Worm (Caenorhabditis elegans) whole organism, L4 larva: ENCODE results near the gene F35H12.1.

Experiments used
- D1046.2 ChIP-seq: fragments of 200-800 bp; sonication (Bioruptor generic); IDR thresholded peaks from 2 replicates; pipeline ENCODE4 v1.3.6; 2022; ENCODE audit warnings: missing genetic modification characterization, missing compliant biosample characterization
- F37D6.2 ChIP-seq: sonication (generic microtip); optimal IDR thresholded peaks from 2 replicates; lab custom pipeline; 2016; ENCODE audit warnings: mild to moderate bottlenecking, missing genetic modification characterization, missing compliant biosample characterization
- T26A8.4 ChIP-seq: fragments of 200-800 bp; sonication (Bioruptor generic); IDR thresholded peaks from 2 replicates; pipeline ENCODE4 v1.3.6; 2022; ENCODE audit warnings: missing genetic modification characterization, missing compliant biosample characterization
- Y105C5A.15 ChIP-seq: fragments of 200-800 bp; sonication (Bioruptor generic); IDR thresholded peaks from 2 replicates; pipeline ENCODE4 v1.3.6; 2022; ENCODE audit warnings: missing genetic modification characterization, missing compliant biosample characterization
- Y48G9A.11 ChIP-seq: fragments of 200-800 bp; sonication (Bioruptor generic); IDR thresholded peaks from 2 replicates; pipeline ENCODE4 v1.3.6; 2022; ENCODE audit warnings: missing genetic modification reagents, missing genetic modification characterization, missing compliant biosample characterization
- Y75B8A.6 ChIP-seq: fragments of 200-800 bp; sonication (Bioruptor generic); IDR thresholded peaks from 2 replicates; pipeline ENCODE4 v1.3.6; 2022; ENCODE audit warnings: missing genetic modification reagents, missing genetic modification characterization, missing compliant biosample characterization
- aly-2 ChIP-seq: sonication (generic microtip); optimal IDR thresholded peaks from 2 replicates; lab custom pipeline; 2018; ENCODE audit warnings: missing biosample characterization, missing genetic modification characterization
- attf-4 ChIP-seq: sonication (generic microtip); optimal IDR thresholded peaks from 3 replicates; lab custom pipeline; 2017; ENCODE audit warnings: missing biosample characterization, missing genetic modification characterization
- ceh-28 ChIP-seq: fragments of 150-350 bp; optimal IDR thresholded peaks from 2 replicates; lab custom pipeline; 2014; ENCODE audit warnings: missing biosample characterization, missing genetic modification reagents, missing genetic modification characterization
- ceh-32 ChIP-seq: sonication (generic microtip); optimal IDR thresholded peaks from 2 replicates; lab custom pipeline; 2016; ENCODE audit warnings: mild to moderate bottlenecking, missing genetic modification characterization, missing compliant biosample characterization; ENCODE audit not compliant: poor library complexity
- ceh-44 ChIP-seq: fragments of 200-800 bp; sonication (Bioruptor generic); IDR thresholded peaks from 2 replicates; pipeline ENCODE4 v1.3.6; 2022; ENCODE audit warnings: missing genetic modification reagents, missing genetic modification characterization, missing compliant biosample characterization
- cey-2 ChIP-seq: sonication (generic microtip); optimal IDR thresholded peaks from 3 replicates; lab custom pipeline; 2017; ENCODE audit warnings: missing genetic modification characterization, mild to moderate bottlenecking, missing compliant biosample characterization, antibody characterized with exemption, borderline replicate concordance; ENCODE audit not compliant: insufficient read depth
- ctbp-1 ChIP-seq: fragments of 200-800 bp; sonication (Bioruptor generic); IDR thresholded peaks from 2 replicates; pipeline ENCODE4 v1.3.6; 2022; ENCODE audit warnings: missing genetic modification reagents, missing genetic modification characterization, missing compliant biosample characterization
- daf-16 ChIP-seq, 3 experiments: sonication (generic microtip); optimal IDR thresholded peaks; 2 replicates each; lab custom pipeline; 2016 to 2017; ENCODE audit warnings: missing genetic modification characterization in 3 of 3, missing genetic modification reagents in 3 of 3, mild to moderate bottlenecking in 2 of 3, missing compliant biosample characterization in 2 of 3, missing biosample characterization in 1 of 3, moderate library complexity in 1 of 3
- daf-19 ChIP-seq: fragments of 200-800 bp; sonication (Bioruptor generic); conservative IDR thresholded peaks from 2 replicates; pipeline ENCODE4 v1.3.6; 2022; ENCODE audit warnings: missing genetic modification characterization, missing compliant biosample characterization
- dmd-6 ChIP-seq: fragments of 200-800 bp; sonication (Bioruptor generic); IDR thresholded peaks from 2 replicates; pipeline ENCODE4 v1.3.6; 2022; ENCODE audit warnings: missing genetic modification reagents, missing genetic modification characterization, missing compliant biosample characterization
- dmd-9 ChIP-seq: fragments of 200-800 bp; sonication (Bioruptor generic); IDR thresholded peaks from 2 replicates; pipeline ENCODE4 v1.3.6; 2022; ENCODE audit warnings: missing genetic modification reagents, missing genetic modification characterization, missing compliant biosample characterization
- duxl-1 ChIP-seq: sonication (generic microtip); optimal IDR thresholded peaks from 2 replicates; lab custom pipeline; 2016; ENCODE audit warnings: mild to moderate bottlenecking, missing genetic modification characterization, moderate library complexity, missing compliant biosample characterization; ENCODE audit not compliant: poor library complexity
- egl-43 ChIP-seq: fragments of 200-800 bp; sonication (Bioruptor generic); IDR thresholded peaks from 2 replicates; pipeline ENCODE4 v1.3.6; 2022; ENCODE audit warnings: missing genetic modification reagents, missing genetic modification characterization, missing compliant biosample characterization
- fos-1 ChIP-seq: fragments of 150-350 bp; optimal IDR thresholded peaks from 2 replicates; lab custom pipeline; 2014; ENCODE audit warnings: missing biosample characterization, missing genetic modification characterization
- gei-8 ChIP-seq: fragments of 200-800 bp; sonication (Bioruptor generic); optimal IDR thresholded peaks from 2 replicates; lab custom pipeline; 2018; ENCODE audit warnings: mild to moderate bottlenecking, missing genetic modification characterization, missing compliant biosample characterization
- hif-1 ChIP-seq, 2 experiments: sonication (generic microtip); optimal IDR thresholded peaks; 2 replicates each; lab custom pipeline; 2016 to 2017; ENCODE audit warnings: missing compliant biosample characterization in 2 of 2, missing genetic modification characterization in 2 of 2, missing genetic modification reagents in 2 of 2, missing genotype in 2 of 2, mild to moderate bottlenecking in 1 of 2
- hlh-30 ChIP-seq: sonication (generic microtip); optimal IDR thresholded peaks from 2 replicates; lab custom pipeline; 2017; ENCODE audit warnings: antibody characterized with exemption, mild to moderate bottlenecking, missing genetic modification characterization, missing compliant biosample characterization; ENCODE audit not compliant: insufficient read depth
- jun-1 ChIP-seq: fragments of 150-350 bp; optimal IDR thresholded peaks from 2 replicates; lab custom pipeline; 2014; ENCODE audit warnings: missing biosample characterization, missing genetic modification reagents, missing genetic modification characterization
- lin-13 ChIP-seq: fragments of 150-350 bp; optimal IDR thresholded peaks from 2 replicates; lab custom pipeline; 2014; ENCODE audit warnings: missing biosample characterization, missing genetic modification reagents, missing genetic modification characterization
- lin-15B ChIP-seq: fragments of 150-350 bp; sonication (generic microtip); optimal IDR thresholded peaks from 3 replicates; lab custom pipeline; 2014; ENCODE audit warnings: missing biosample characterization, missing genetic modification characterization
- lin-29 ChIP-seq: fragments of 200-800 bp; sonication (Bioruptor generic); IDR thresholded peaks from 2 replicates; pipeline ENCODE4 v1.3.6; 2022; ENCODE audit warnings: missing genetic modification reagents, missing genetic modification characterization, missing compliant biosample characterization
- lsy-2 ChIP-seq, 2 experiments: fragments of 150-350 bp in 1 of 2; sonication (generic microtip) in 1 of 2; optimal IDR thresholded peaks; 2 replicates each; lab custom pipeline; 2014 to 2017; ENCODE audit warnings: missing biosample characterization in 2 of 2, missing genetic modification characterization in 2 of 2
- mdl-1 ChIP-seq, 2 experiments: fragments of 150-350 bp in 1 of 2; sonication (generic microtip) in 1 of 2; optimal IDR thresholded peaks; 2 replicates each; lab custom pipeline; 2014 to 2017; ENCODE audit warnings: missing biosample characterization in 2 of 2, missing genetic modification characterization in 2 of 2
- mxl-3 ChIP-seq: fragments of 200-800 bp; sonication (Bioruptor generic); optimal IDR thresholded peaks from 2 replicates; lab custom pipeline; 2018; ENCODE audit warnings: mild to moderate bottlenecking, missing genetic modification characterization, missing compliant biosample characterization
- nhr-11 ChIP-seq: fragments of 150-350 bp; optimal IDR thresholded peaks from 2 replicates; lab custom pipeline; 2014; ENCODE audit warnings: missing biosample characterization, missing genetic modification characterization
- nhr-237 ChIP-seq: sonication (generic microtip); optimal IDR thresholded peaks from 2 replicates; lab custom pipeline; 2017; ENCODE audit warnings: missing biosample characterization, missing genetic modification characterization
- nhr-25 ChIP-seq: sonication (generic microtip); optimal IDR thresholded peaks from 2 replicates; lab custom pipeline; 2017; ENCODE audit warnings: missing genetic modification characterization, mild to moderate bottlenecking, missing compliant biosample characterization, antibody characterized with exemption, moderate library complexity, borderline replicate concordance; ENCODE audit not compliant: insufficient read depth
- nhr-42 ChIP-seq: fragments of 200-800 bp; sonication (Bioruptor generic); IDR thresholded peaks from 2 replicates; pipeline ENCODE4 v1.3.6; 2022; ENCODE audit warnings: missing genetic modification characterization, missing compliant biosample characterization
- nhr-6 ChIP-seq: fragments of 150-350 bp; optimal IDR thresholded peaks from 2 replicates; lab custom pipeline; 2014; ENCODE audit warnings: missing biosample characterization, missing genetic modification characterization
- nhr-77 ChIP-seq: fragments of 150-350 bp; optimal IDR thresholded peaks from 2 replicates; lab custom pipeline; 2014; ENCODE audit warnings: missing biosample characterization, missing genetic modification characterization
- pqm-1 ChIP-seq: sonication (generic microtip); optimal IDR thresholded peaks from 2 replicates; lab custom pipeline; 2017; ENCODE audit warnings: missing biosample characterization, missing genetic modification characterization
- saeg-2 ChIP-seq: fragments of 200-800 bp; sonication (Bioruptor generic); IDR thresholded peaks from 2 replicates; pipeline ENCODE4 v1.3.6; 2022; ENCODE audit warnings: missing genetic modification reagents, missing genetic modification characterization, missing compliant biosample characterization
- snpc-4 ChIP-seq: fragments of 150-350 bp; optimal IDR thresholded peaks from 2 replicates; lab custom pipeline; 2014; ENCODE audit warnings: missing biosample characterization, missing genetic modification characterization
- spr-1 ChIP-seq: sonication (generic microtip); optimal IDR thresholded peaks from 2 replicates; lab custom pipeline; 2016; ENCODE audit warnings: mild to moderate bottlenecking, missing genetic modification characterization, missing compliant biosample characterization
- spr-3 ChIP-seq: fragments of 200-800 bp; sonication (Bioruptor generic); optimal IDR thresholded peaks from 2 replicates; lab custom pipeline; 2018; ENCODE audit warnings: mild to moderate bottlenecking, missing genetic modification characterization, missing compliant biosample characterization
- tag-97 ChIP-seq: fragments of 200-800 bp; sonication (Bioruptor generic); IDR thresholded peaks from 2 replicates; pipeline ENCODE4 v1.3.6; 2022; ENCODE audit warnings: missing genetic modification characterization, missing compliant biosample characterization
- tra-1 ChIP-seq: fragments of 200-800 bp; sonication (Bioruptor generic); IDR thresholded peaks from 2 replicates; pipeline ENCODE4 v1.3.6; 2022; ENCODE audit warnings: missing genetic modification reagents, missing genetic modification characterization, missing compliant biosample characterization
- unc-39 ChIP-seq: sonication (generic microtip); optimal IDR thresholded peaks from 2 replicates; lab custom pipeline; 2017; ENCODE audit warnings: missing biosample characterization, missing genetic modification characterization
- unc-62 ChIP-seq, 3 experiments: fragments of 150-350 bp in 1 of 3; sonication (generic microtip); optimal IDR thresholded peaks in 2 of 3; peaks in 1 of 3; 1 replicate in 1 of 3; 2 replicates in 2 of 3; lab custom pipeline; 2014 to 2017; ENCODE audit warnings: missing biosample characterization in 3 of 3, missing genetic modification characterization in 3 of 3, missing genetic modification reagents in 3 of 3, missing genotype in 1 of 3
- zfp-2 ChIP-seq: sonication (generic microtip); optimal IDR thresholded peaks from 2 replicates; lab custom pipeline; 2016; ENCODE audit warnings: mild to moderate bottlenecking, missing genetic modification characterization, missing compliant biosample characterization
- zip-11 ChIP-seq: fragments of 200-800 bp; sonication (Bioruptor generic); IDR thresholded peaks from 2 replicates; pipeline ENCODE4 v1.3.6; 2022; ENCODE audit warnings: missing genetic modification characterization, missing compliant biosample characterization

Gene F35H12.1

DNA sequence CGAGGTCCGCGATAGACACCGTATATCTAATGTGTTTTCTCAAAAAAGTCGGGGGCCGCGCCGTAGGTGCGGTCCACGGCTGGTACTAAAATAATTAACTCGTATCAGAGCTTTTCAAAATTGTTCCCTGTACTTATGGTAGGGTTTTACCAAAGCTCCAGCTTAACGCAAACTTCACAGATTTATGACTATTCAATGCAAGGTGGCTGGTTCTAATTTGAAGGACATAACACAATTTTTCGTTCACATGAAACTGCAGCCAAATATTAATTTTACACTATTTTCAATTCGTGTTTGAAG is 41.6 kb downstream of the F35H12.1 start:
- no peak for TF ChIP-seq lsy-2 (tag; optimal IDR thresholded peaks at IDR 0.05; lab: Kevin White, UChicago)
- TF ChIP-seq dmd-6: no peak
- no peak for TF ChIP-seq lin-13
- TF ChIP-seq T26A8.4 (GFP tag; lab: Robert Waterston, UW): no peak
- no peak for TF ChIP-seq nhr-237 (tag; lab: Kevin White, UChicago)
- no peak for TF ChIP-seq mxl-3 (GFP tag; lab: Kevin White, UChicago)
- TF ChIP-seq fos-1 (tag; lab: Kevin White, UChicago): no peak
- TF ChIP-seq nhr-42: no peak
- TF ChIP-seq ctbp-1 (GFP tag; lab: Robert Waterston, UW): no peak
- TF ChIP-seq jun-1: no peak
- TF ChIP-seq F37D6.2: no peak
- no peak for TF ChIP-seq nhr-6 (tag; lab: Kevin White, UChicago)
- TF ChIP-seq unc-39 (tag; lab: Kevin White, UChicago): no peak
- no peak for TF ChIP-seq lin-15B (tag; lab: Kevin White, UChicago)
- no peak for TF ChIP-seq D1046.2 (GFP tag; lab: Robert Waterston, UW)
- no peak for TF ChIP-seq daf-16 (GFP tag; optimal IDR thresholded peaks at IDR 0.05; lab: Kevin White, UChicago)
- TF ChIP-seq daf-16 (tag; optimal IDR thresholded peaks at IDR 0.05; lab: Kevin White, UChicago): no peak
- TF ChIP-seq, all 104 proteins: peak for 0

DNA sequence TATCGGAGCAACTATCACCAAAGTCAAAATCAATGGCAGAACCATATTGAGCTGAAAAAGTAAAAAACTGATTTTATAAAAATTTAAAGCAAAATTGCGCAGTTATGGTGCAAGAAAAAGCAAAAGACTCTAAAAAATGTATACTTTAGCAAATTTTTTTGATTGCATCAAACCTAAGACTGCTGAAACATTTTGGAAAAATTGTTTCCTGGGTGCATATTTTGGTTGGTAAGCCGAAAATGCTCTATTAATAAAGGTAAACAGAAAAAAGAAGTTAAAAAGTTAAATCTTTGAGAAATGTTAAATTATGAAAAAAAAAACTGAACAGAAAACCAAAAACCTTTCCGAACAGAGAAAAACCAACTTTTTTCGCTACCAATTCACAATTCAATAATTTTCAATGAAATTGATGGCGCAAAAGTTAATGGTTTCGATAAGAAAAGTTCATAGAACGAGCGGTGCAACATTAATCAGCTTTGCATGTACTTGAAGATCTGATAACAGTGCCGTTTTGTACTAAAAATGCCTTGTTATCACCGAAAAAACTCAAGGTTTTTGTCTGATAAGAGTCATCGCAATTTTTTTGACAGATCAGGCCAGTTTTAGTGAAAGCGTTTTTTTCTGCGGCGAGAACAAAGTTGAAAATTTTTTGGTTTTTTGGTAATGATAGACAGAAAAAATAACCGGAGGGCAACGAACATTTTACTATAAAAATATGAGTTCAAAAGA is 44.5 kb downstream of the F35H12.1 start, which contains the start of gene abhd-3.2:
abhd-3.2 (minus strand) TSS at position 51 of the 729 bp plus-strand sequence.
- no peak for TF ChIP-seq hif-1 (tag; optimal IDR thresholded peaks at IDR 0.05; lab: Kevin White, UChicago)
- TF ChIP-seq gei-8 (GFP tag; lab: Kevin White, UChicago): peak; percentile 24
- TF ChIP-seq nhr-77: peak; percentile 85
- TF ChIP-seq ceh-44: no peak
- no peak for TF ChIP-seq ceh-32 (tag; lab: Kevin White, UChicago)
- no peak for TF ChIP-seq zip-11
- no peak for TF ChIP-seq lin-15B (tag; lab: Kevin White, UChicago)
- no peak for TF ChIP-seq lin-29 (GFP tag; lab: Robert Waterston, UW)
- TF ChIP-seq snpc-4 (tag; lab: Kevin White, UChicago): no peak
- peak; percentile 97 for TF ChIP-seq tra-1 (GFP tag; lab: Robert Waterston, UW)
- TF ChIP-seq unc-39 (tag; lab: Kevin White, UChicago): no peak
- no peak for TF ChIP-seq aly-2 (tag; lab: Kevin White, UChicago)
- peak in 1 of 2 experiments; percentile 99 for TF ChIP-seq unc-62 (GFP tag; optimal IDR thresholded peaks at IDR 0.05 in 1 of 2; lab: Kevin White, UChicago)
- TF ChIP-seq unc-62 (tag; optimal IDR thresholded peaks at IDR 0.05; lab: Kevin White, UChicago): no peak
- TF ChIP-seq cey-2 (tag; lab: Kevin White, UChicago): peak; percentile 33
- TF ChIP-seq zfp-2 (tag; lab: Kevin White, UChicago): no peak
- TF ChIP-seq spr-3 (GFP tag; lab: Kevin White, UChicago): no peak
- TF ChIP-seq nhr-11: no peak
- peak; percentile 65; the same call in 1 of the 2 replicates for TF ChIP-seq saeg-2 (GFP tag; lab: Robert Waterston, UW)
- TF ChIP-seq nhr-25 (tag; lab: Kevin White, UChicago): no peak
- TF ChIP-seq pqm-1 (tag; lab: Kevin White, UChicago): peak; percentile 99
- TF ChIP-seq ceh-28 (tag; lab: Kevin White, UChicago): no peak
- peak; percentile 34 for TF ChIP-seq hlh-30
- no peak for TF ChIP-seq Y105C5A.15 (GFP tag; lab: Robert Waterston, UW)
- no peak for TF ChIP-seq duxl-1
- peak in 1 of 2 experiments; percentile 56 for TF ChIP-seq mdl-1 (tag; optimal IDR thresholded peaks at IDR 0.05; lab: Kevin White, UChicago)
- no peak for TF ChIP-seq attf-4 (tag; lab: Kevin White, UChicago)
- no peak for TF ChIP-seq F37D6.2
- no peak for TF ChIP-seq daf-19 (GFP tag; lab: Robert Waterston, UW)
- no peak for TF ChIP-seq egl-43 (GFP tag; lab: Robert Waterston, UW)
- no peak for TF ChIP-seq D1046.2 (GFP tag; lab: Robert Waterston, UW)
- TF ChIP-seq Y48G9A.11: no peak
- no peak for TF ChIP-seq tag-97 (GFP tag; lab: Robert Waterston, UW)
- TF ChIP-seq spr-1 (tag; lab: Kevin White, UChicago): no peak
- no peak for TF ChIP-seq dmd-9 (GFP tag; lab: Robert Waterston, UW)
- TF ChIP-seq fos-1 (tag; lab: Kevin White, UChicago): no peak
- TF ChIP-seq Y75B8A.6: no peak
